Fruit fly (Drosophila melanogaster) whole organism, embryonic: ENCODE results near the gene et.
A peak's percentile ranks its signal among the peaks of the same experiment; 100 is the strongest.

ENCODE experiments used
- Atf3 ChIP-seq: fragments of 200-800 bp; sonication (Bioruptor generic); optimal IDR thresholded peaks from 3 replicates; lab custom pipeline; 2016; ENCODE audit warnings: missing biosample characterization, missing genetic modification characterization
- CG10462 ChIP-seq: fragments of 200-800 bp; sonication (Bioruptor generic); optimal IDR thresholded peaks from 2 replicates; lab custom pipeline; 2016; ENCODE audit warnings: missing biosample characterization, missing genetic modification characterization
- CG11695 ChIP-seq: fragments of 200-800 bp; sonication (Bioruptor generic); IDR thresholded peaks from 3 replicates; pipeline ENCODE4 v1.3.6; 2022; ENCODE audit warnings: missing biosample characterization, missing genetic modification characterization
- CG11696 ChIP-seq: fragments of 200-800 bp; sonication (Bioruptor generic); IDR thresholded peaks from 2 replicates; pipeline ENCODE4 v1.3.6; 2022; ENCODE audit warnings: missing biosample characterization, missing genetic modification characterization
- CG12104 ChIP-seq: fragments of 200-800 bp; sonication (Bioruptor generic); optimal IDR thresholded peaks from 3 replicates; lab custom pipeline; 2016; ENCODE audit warnings: missing biosample characterization, missing genetic modification characterization
- CG12391 ChIP-seq: fragments of 200-800 bp; sonication (Bioruptor generic); optimal IDR thresholded peaks from 3 replicates; lab custom pipeline; 2018; ENCODE audit warnings: missing biosample characterization, mild to moderate bottlenecking, missing genetic modification characterization, moderate library complexity
- CG12659 ChIP-seq: fragments of 200-800 bp; sonication (Bioruptor generic); optimal IDR thresholded peaks from 3 replicates; lab custom pipeline; 2017; ENCODE audit warnings: mild to moderate bottlenecking, missing biosample characterization, missing genetic modification reagents, missing genetic modification characterization
- CG13624 ChIP-seq: fragments of 200-800 bp; sonication (Bioruptor generic); optimal IDR thresholded peaks from 2 replicates; lab custom pipeline; 2016; ENCODE audit warnings: missing biosample characterization, missing genetic modification characterization
- CG14710 ChIP-seq: fragments of 200-800 bp; sonication (Bioruptor generic); optimal IDR thresholded peaks from 3 replicates; lab custom pipeline; 2019; ENCODE audit warnings: missing biosample characterization, mild to moderate bottlenecking, missing genetic modification characterization, moderate library complexity
- CG17385 ChIP-seq: fragments of 200-800 bp; sonication (Bioruptor generic); optimal IDR thresholded peaks from 3 replicates; lab custom pipeline; 2018; ENCODE audit warnings: missing biosample characterization, mild to moderate bottlenecking, missing genetic modification characterization
- CG17802 ChIP-seq: fragments of 200-800 bp; sonication (Bioruptor generic); optimal IDR thresholded peaks from 2 replicates; lab custom pipeline; 2018; ENCODE audit warnings: missing biosample characterization, mild to moderate bottlenecking, missing genetic modification characterization, moderate library complexity
- CG1792 ChIP-seq: fragments of 200-800 bp; sonication (Bioruptor generic); optimal IDR thresholded peaks from 2 replicates; lab custom pipeline; 2016; ENCODE audit warnings: missing biosample characterization, missing genetic modification characterization
- CG18476 ChIP-seq: fragments of 200-800 bp; sonication (Bioruptor generic); optimal IDR thresholded peaks from 2 replicates; lab custom pipeline; 2016; ENCODE audit warnings: missing biosample characterization, mild to moderate bottlenecking, missing genetic modification characterization
- CG18764 ChIP-seq: fragments of 200-800 bp; sonication (Bioruptor generic); optimal IDR thresholded peaks from 3 replicates; lab custom pipeline; 2016; ENCODE audit warnings: missing biosample characterization, missing genetic modification characterization
- CG2199 ChIP-seq: fragments of 200-800 bp; sonication (Bioruptor generic); IDR thresholded peaks from 3 replicates; pipeline ENCODE4 v1.3.6; 2022; ENCODE audit warnings: missing biosample characterization, missing genetic modification characterization
- CG2875 ChIP-seq: fragments of 200-800 bp; sonication (Bioruptor generic); optimal IDR thresholded peaks from 2 replicates; lab custom pipeline; 2017; ENCODE audit warnings: missing biosample characterization, mild to moderate bottlenecking, missing genetic modification characterization, missing genetic modification reagents
- CG31441 ChIP-seq: fragments of 200-800 bp; sonication (Bioruptor generic); IDR thresholded peaks from 2 replicates; pipeline ENCODE4 v1.3.6; 2022; ENCODE audit warnings: missing biosample characterization, missing genetic modification characterization
- CG34376 ChIP-seq: fragments of 200-800 bp; sonication (Bioruptor generic); optimal IDR thresholded peaks from 2 replicates; lab custom pipeline; 2018; ENCODE audit warnings: missing biosample characterization, mild to moderate bottlenecking, missing genetic modification characterization
- CG4360 ChIP-seq: fragments of 200-800 bp; sonication (Bioruptor generic); IDR thresholded peaks from 2 replicates; pipeline ENCODE4 v1.3.6; 2022; ENCODE audit warnings: missing biosample characterization, missing genetic modification characterization
- CG4424 ChIP-seq: fragments of 200-800 bp; sonication (Bioruptor generic); optimal IDR thresholded peaks from 3 replicates; lab custom pipeline; 2016; ENCODE audit warnings: missing biosample characterization, missing genetic modification characterization
- CG5180 ChIP-seq: fragments of 200-800 bp; sonication (Bioruptor generic); optimal IDR thresholded peaks from 3 replicates; lab custom pipeline; 2017; ENCODE audit warnings: missing biosample characterization, missing genetic modification characterization, mild to moderate bottlenecking, moderate library complexity, missing genetic modification reagents
- CG8924 ChIP-seq: fragments of 200-800 bp; optimal IDR thresholded peaks from 3 replicates; lab custom pipeline; 2019; ENCODE audit warnings: missing biosample characterization, mild to moderate bottlenecking, missing genetic modification characterization, moderate library complexity
- Dad ChIP-seq: fragments of 200-800 bp; sonication (Bioruptor generic); optimal IDR thresholded peaks from 3 replicates; lab custom pipeline; 2016; ENCODE audit warnings: missing biosample characterization, missing genetic modification characterization
- Dek ChIP-seq: fragments of 200-800 bp; sonication (Bioruptor generic); optimal IDR thresholded peaks from 3 replicates; lab custom pipeline; 2019; ENCODE audit warnings: missing biosample characterization, mild to moderate bottlenecking, missing genetic modification characterization, moderate library complexity
- Dip3 ChIP-seq: fragments of 200-800 bp; sonication (Bioruptor generic); optimal IDR thresholded peaks from 3 replicates; lab custom pipeline; 2016; ENCODE audit warnings: missing biosample characterization, missing genetic modification characterization
- Dll ChIP-seq: fragments of 200-800 bp; sonication (Bioruptor generic); IDR thresholded peaks from 4 replicates; pipeline ENCODE4 v1.3.6; 2022; ENCODE audit warnings: missing biosample characterization, missing genetic modification characterization; ENCODE audit not compliant: partially characterized antibody
- Drgx ChIP-seq: fragments of 200-800 bp; sonication (Bioruptor generic); IDR thresholded peaks from 2 replicates; pipeline ENCODE4 v1.3.6; 2022; ENCODE audit warnings: missing biosample characterization, missing genetic modification characterization
- Ets97D ChIP-seq: fragments of 200-800 bp; sonication (Bioruptor generic); optimal IDR thresholded peaks from 3 replicates; lab custom pipeline; 2016; ENCODE audit warnings: missing biosample characterization, missing genetic modification characterization
- HLH4C ChIP-seq: fragments of 200-800 bp; sonication (Bioruptor generic); IDR thresholded peaks from 3 replicates; pipeline ENCODE4 v1.3.6; 2022; ENCODE audit warnings: missing biosample characterization, missing genetic modification characterization; ENCODE audit not compliant: partially characterized antibody
- HmgZ ChIP-seq: fragments of 200-800 bp; sonication (Bioruptor generic); optimal IDR thresholded peaks from 2 replicates; lab custom pipeline; 2018; ENCODE audit warnings: missing biosample characterization, mild to moderate bottlenecking, missing genetic modification characterization
- NC2β ChIP-seq: fragments of 200-800 bp; sonication (Bioruptor generic); optimal IDR thresholded peaks from 2 replicates; lab custom pipeline; 2016; ENCODE audit warnings: missing biosample characterization, missing genetic modification characterization
- Oli ChIP-seq: fragments of 200-800 bp; sonication (Bioruptor generic); optimal IDR thresholded peaks from 2 replicates; lab custom pipeline; 2018; ENCODE audit warnings: missing biosample characterization, mild to moderate bottlenecking, missing genetic modification characterization, moderate library complexity
- TFAM ChIP-seq: fragments of 200-800 bp; sonication (Bioruptor generic); optimal IDR thresholded peaks from 2 replicates; lab custom pipeline; 2017; ENCODE audit warnings: missing biosample characterization, missing genetic modification characterization, inconsistent platforms
- Xbp1 ChIP-seq: fragments of 200-800 bp; sonication (Bioruptor generic); optimal IDR thresholded peaks from 3 replicates; lab custom pipeline; 2016; ENCODE audit warnings: missing biosample characterization, mild to moderate bottlenecking, missing genetic modification characterization
- amos ChIP-seq: fragments of 200-800 bp; sonication (Bioruptor generic); IDR thresholded peaks from 2 replicates; pipeline ENCODE4 v1.3.6; 2022; ENCODE audit warnings: missing biosample characterization, missing genetic modification characterization; ENCODE audit not compliant: partially characterized antibody
- cato ChIP-seq: fragments of 200-800 bp; sonication (Bioruptor generic); optimal IDR thresholded peaks from 2 replicates; lab custom pipeline; 2016; ENCODE audit warnings: missing biosample characterization, missing genetic modification characterization, borderline replicate concordance
- en ChIP-seq: fragments of 200-800 bp; sonication (Bioruptor generic); optimal IDR thresholded peaks from 2 replicates; lab custom pipeline; 2016; ENCODE audit warnings: missing biosample characterization, missing genetic modification characterization
- eyg ChIP-seq: fragments of 200-800 bp; sonication (Bioruptor generic); optimal IDR thresholded peaks from 3 replicates; lab custom pipeline; 2016; ENCODE audit warnings: missing biosample characterization, missing genetic modification characterization
- gce ChIP-seq: fragments of 200-800 bp; sonication (Bioruptor generic); IDR thresholded peaks from 3 replicates; pipeline ENCODE4 v1.3.6; 2022; ENCODE audit warnings: missing biosample characterization, missing genetic modification characterization
- hkb ChIP-seq, 2 experiments: fragments of 200-800 bp in 1 of 2; fragments of >200 bp in 1 of 2; sonication (Bioruptor generic) in 1 of 2; IDR thresholded peaks in 1 of 2; optimal IDR thresholded peaks in 1 of 2; 2 replicates each; pipeline versions ENCODE4 v1.3.6 to Lab custom; 2017 to 2022; ENCODE audit warnings: missing biosample characterization in 1 of 2, missing genetic modification characterization in 1 of 2
- ken ChIP-seq: fragments of 200-800 bp; sonication (Bioruptor generic); IDR thresholded peaks from 3 replicates; pipeline ENCODE4 v1.3.6; 2022; ENCODE audit warnings: missing biosample characterization, missing genetic modification characterization
- klu ChIP-seq: fragments of 200-800 bp; sonication (Bioruptor generic); IDR thresholded peaks from 2 replicates; pipeline ENCODE4 v1.3.6; 2022; ENCODE audit warnings: missing biosample characterization, missing genetic modification characterization
- mam ChIP-seq: fragments of 200-800 bp; sonication (Bioruptor generic); optimal IDR thresholded peaks from 3 replicates; lab custom pipeline; 2016; ENCODE audit warnings: missing biosample characterization, missing genetic modification characterization
- pita ChIP-seq: fragments of 200-800 bp; sonication (Bioruptor generic); optimal IDR thresholded peaks from 2 replicates; lab custom pipeline; 2017; ENCODE audit warnings: missing biosample characterization, mild to moderate bottlenecking, missing genetic modification characterization
- ranshi ChIP-seq: fragments of 200-800 bp; sonication (Bioruptor generic); IDR thresholded peaks from 2 replicates; pipeline ENCODE4 v1.3.6; 2022; ENCODE audit warnings: missing biosample characterization, missing genetic modification characterization
- sisA ChIP-seq: fragments of 200-800 bp; sonication (Bioruptor generic); IDR thresholded peaks from 2 replicates; pipeline ENCODE4 v1.3.6; 2022; ENCODE audit warnings: missing biosample characterization, missing genetic modification characterization
- tll ChIP-seq, 2 experiments: fragments of 200-800 bp in 1 of 2; fragments of >200 bp in 1 of 2; sonication (Bioruptor generic) in 1 of 2; optimal IDR thresholded peaks; 2 replicates each; lab custom pipeline; 2017 to 2019; ENCODE audit warnings: missing biosample characterization in 2 of 2, missing genetic modification characterization in 2 of 2, mild to moderate bottlenecking in 1 of 2, moderate library complexity in 1 of 2
- zen2 ChIP-seq: fragments of 200-800 bp; sonication (Bioruptor generic); IDR thresholded peaks from 3 replicates; pipeline ENCODE4 v1.3.6; 2022; ENCODE audit warnings: missing biosample characterization, missing genetic modification characterization; ENCODE audit not compliant: partially characterized antibody
- zfh2 ChIP-seq: fragments of 200-800 bp; sonication (Bioruptor generic); optimal IDR thresholded peaks from 2 replicates; lab custom pipeline; 2016; ENCODE audit warnings: missing biosample characterization, missing genetic modification characterization

et gene

dm6 chrX:19631365-19631832, 44.3 kb downstream of the et start (continued):
- TF ChIP-seq CG2875 (GFP tag; lab: Kevin White, UChicago) = no peak
- no peak for TF ChIP-seq CG18476 (GFP tag; lab: Kevin White, UChicago)
- no peak for TF ChIP-seq zfh2 (GFP tag; lab: Kevin White, UChicago)
- TF ChIP-seq en (GFP tag; lab: Kevin White, UChicago) = no peak
- TF ChIP-seq tll (GFP tag; optimal IDR thresholded peaks at IDR 0.05; lab: Kevin White, UChicago) = no peak
- TF ChIP-seq Dll (GFP tag; lab: Robert Waterston, UW) = 0 out of 4 replicates have a peak, but pooled peaks have one; percentile 28
- no peak for TF ChIP-seq CG18764
- no peak for TF ChIP-seq mam (GFP tag; lab: Kevin White, UChicago)
- TF ChIP-seq NC2β (GFP tag; lab: Kevin White, UChicago) = no peak
- TF ChIP-seq HmgZ (tag; lab: Kevin White, UChicago) = peak; percentile 11
- TF ChIP-seq CG11696 (GFP tag; lab: Robert Waterston, UW) = no peak
- TF ChIP-seq Dek = no peak
- no peak for TF ChIP-seq pita
- TF ChIP-seq Xbp1 = no peak

dm6 chrX:19625405-19625804, 50.3 kb downstream of the et start, which contains the start of gene CG14212:
CG14212 (plus strand) TSS chrX:19625705.
- TF ChIP-seq cato (GFP tag; lab: Kevin White, UChicago) (no peak), sisA (GFP tag; lab: Robert Waterston, UW) (no peak), CG4360 (no peak), CG8924 (tag; lab: Kevin White, UChicago) (no peak), ranshi (no peak), CG12104 (GFP tag; lab: Kevin White, UChicago) (no peak), klu (GFP tag; lab: Robert Waterston, UW) (no peak), Drgx (GFP tag; lab: Robert Waterston, UW) (no peak), CG31441 (GFP tag; lab: Robert Waterston, UW) (no peak), Dad (no peak), gce (GFP tag; lab: Robert Waterston, UW) (no peak), CG18764 (no peak), hkb (optimal IDR thresholded peaks at IDR 0.05; lab: Kevin White, UChicago) (no peak), hkb (GFP tag; IDR thresholded peaks at IDR 0.05; lab: Robert Waterston, UW) (no peak), Atf3 (GFP tag; lab: Kevin White, UChicago) (no peak)

dm6 chrX:19622924-19623323, 52.8 kb downstream of the et start, which contains the start of the genes Naa20A and MKP-4:
Naa20A (minus strand) TSS chrX:19623074.
MKP-4 (plus strand) TSS chrX:19623114.
- TF ChIP-seq CG11695 (GFP tag; lab: Robert Waterston, UW) = no peak
- no peak for TF ChIP-seq CG10462 (GFP tag; lab: Kevin White, UChicago)
- peak; percentile 14 for TF ChIP-seq CG34376
- TF ChIP-seq Ets97D = peak; percentile 49
- TF ChIP-seq Oli (tag; lab: Kevin White, UChicago) = no peak
- TF ChIP-seq CG17802 = peak; percentile 96
- TF ChIP-seq CG4424 = no peak
- TF ChIP-seq TFAM = no peak
- TF ChIP-seq eyg = no peak
- no peak for TF ChIP-seq CG1792 (GFP tag; lab: Kevin White, UChicago)
- peak; percentile 82 for TF ChIP-seq CG17385 (GFP tag; lab: Kevin White, UChicago)
- TF ChIP-seq zen2 = peak; percentile 76
- peak; percentile 81 for TF ChIP-seq amos (GFP tag; lab: Robert Waterston, UW)
- TF ChIP-seq CG13624 = peak; percentile 31
- no peak for TF ChIP-seq Dip3 (GFP tag; lab: Kevin White, UChicago)
- TF ChIP-seq CG2199 = no peak
- no peak for TF ChIP-seq ken (GFP tag; lab: Robert Waterston, UW)
- peak; percentile 16 for TF ChIP-seq CG14710 (tag; lab: Kevin White, UChicago)
- peak; percentile 36 for TF ChIP-seq CG12659 (GFP tag; lab: Kevin White, UChicago)
- TF ChIP-seq HLH4C = peak; percentile 73
- TF ChIP-seq CG5180 = no peak
- TF ChIP-seq CG12391 (tag; lab: Kevin White, UChicago) = no peak
